Worm (Caenorhabditis elegans): ENCODE measurements around the gene ndua-8.

DNA sequence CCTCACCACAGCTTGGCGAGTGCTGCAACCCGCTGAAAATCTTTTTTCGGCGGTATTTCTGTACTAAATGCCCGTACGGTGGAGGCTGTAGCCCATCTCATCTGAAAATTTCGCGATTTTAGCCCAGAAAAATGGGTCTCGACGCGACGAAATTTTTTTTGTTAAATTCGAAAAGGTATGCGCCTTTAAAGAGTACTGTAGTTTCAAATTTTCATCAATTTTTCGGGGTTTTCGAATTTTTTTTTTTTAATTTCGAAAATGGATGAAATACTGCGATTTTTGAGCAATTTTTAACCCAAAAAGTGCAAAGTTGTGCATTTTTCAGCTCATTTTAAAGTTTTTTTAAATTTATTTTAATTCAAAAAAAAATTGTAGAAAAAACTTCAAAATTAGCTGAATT lies 42.6 kb downstream of the ndua-8 start, which contains the start of gene Y54F10AR.2:
- no peak for TF ChIP-seq nhr-77 (tag; optimal IDR thresholded peaks at IDR 0.05)
- TF ChIP-seq hlh-11 (tag; optimal IDR thresholded peaks at IDR 0.05), result no peak
- no peak for TF ChIP-seq ama-1 (optimal IDR thresholded peaks at IDR 0.05)
- TF ChIP-seq lin-13 (GFP tag; optimal IDR thresholded peaks at IDR 0.05), result no peak
- no peak for TF ChIP-seq tra-1 (GFP tag; IDR thresholded peaks at IDR 0.05)
- no peak for TF ChIP-seq unc-39 (tag; optimal IDR thresholded peaks at IDR 0.05)

Measured in whole organism, L4 larva.